Worm (Caenorhabditis elegans) whole organism, midembryonic: ENCODE results near the gene ints-7.
"Not testable (repeated sequence)": the region's sequence is repeated elsewhere in the genome, so short reads cannot be mapped to it uniquely, and the experiment has no call there.

Experiments used
- T22C8.4 ChIP-seq: fragments of 200-800 bp; sonication (Bioruptor generic); IDR thresholded peaks from 2 replicates; pipeline ENCODE4 v1.3.6; 2022; ENCODE audit warnings: missing genetic modification characterization, missing compliant biosample characterization
- cog-1 ChIP-seq: sonication (generic microtip); optimal IDR thresholded peaks from 2 replicates; lab custom pipeline; 2016; ENCODE audit warnings: missing genetic modification characterization, missing compliant biosample characterization
- flt-1 ChIP-seq: fragments of 200-800 bp; sonication (Bioruptor generic); IDR thresholded peaks from 2 replicates; pipeline ENCODE4 v1.3.6; 2022; ENCODE audit warnings: missing genetic modification characterization, missing compliant biosample characterization
- klf-2 ChIP-seq: fragments of 200-800 bp; sonication (Bioruptor generic); conservative IDR thresholded peaks from 2 replicates; pipeline ENCODE4 v1.3.6; 2022; ENCODE audit warnings: missing genetic modification reagents, missing genetic modification characterization, missing compliant biosample characterization
- med-1 ChIP-seq: sonication (generic microtip); optimal IDR thresholded peaks from 2 replicates; lab custom pipeline; 2017; ENCODE audit warnings: missing genetic modification characterization, mild to moderate bottlenecking, missing compliant biosample characterization, antibody characterized with exemption, missing genetic modification reagents; ENCODE audit not compliant: insufficient read depth
- ref-1 ChIP-seq: fragments of 200-800 bp; sonication (Bioruptor generic); conservative IDR thresholded peaks from 2 replicates; pipeline ENCODE4 v1.3.6; 2022; ENCODE audit warnings: missing genetic modification reagents, missing genetic modification characterization, missing compliant biosample characterization
- tab-1 ChIP-seq: fragments of 200-800 bp; sonication (Bioruptor generic); IDR thresholded peaks from 2 replicates; pipeline ENCODE4 v1.3.6; 2022; ENCODE audit warnings: missing genetic modification characterization, missing compliant biosample characterization
- ztf-23 ChIP-seq: fragments of 200-800 bp; sonication (Bioruptor generic); IDR thresholded peaks from 2 replicates; pipeline ENCODE4 v1.3.6; 2022; ENCODE audit warnings: missing genetic modification reagents, missing genetic modification characterization, missing compliant biosample characterization
- ztf-29 ChIP-seq: fragments of 200-800 bp; sonication (Bioruptor generic); IDR thresholded peaks from 2 replicates; pipeline ENCODE4 v1.3.6; 2022; ENCODE audit warnings: missing genetic modification reagents, missing genetic modification characterization, missing compliant biosample characterization

The ints-7 gene

ce11 chrII:11542958-11543357 lies 39.7 kb upstream of the ints-7 start:
- TF ChIP-seq tab-1 (GFP tag; lab: Robert Waterston, UW) (no peak), klf-2 (no peak), flt-1 (GFP tag; lab: Robert Waterston, UW) (no peak), ref-1 (GFP tag; lab: Robert Waterston, UW) (no peak), ztf-29 (GFP tag; lab: Robert Waterston, UW) (no peak), ztf-23 (GFP tag; lab: Robert Waterston, UW) (no peak), cog-1 (tag; lab: Kevin White, UChicago) (no peak), med-1 (no peak), T22C8.4 (GFP tag; lab: Robert Waterston, UW) (no peak)

- TF ChIP-seq ztf-23 (GFP tag; lab: Robert Waterston, UW), result no peak
- no peak for TF ChIP-seq cog-1 (tag; lab: Kevin White, UChicago)
- TF ChIP-seq T22C8.4 (GFP tag; lab: Robert Waterston, UW), result no peak
- TF ChIP-seq klf-2, result no peak
- no peak for TF ChIP-seq flt-1 (GFP tag; lab: Robert Waterston, UW)
- no peak for TF ChIP-seq tab-1 (GFP tag; lab: Robert Waterston, UW)
- no peak for TF ChIP-seq med-1
- no peak for TF ChIP-seq ref-1 (GFP tag; lab: Robert Waterston, UW)
- no peak for TF ChIP-seq ztf-29 (GFP tag; lab: Robert Waterston, UW)
These were observed 37.9 kb upstream of the ints-7 start, which contains the start of gene F54D5.9 for ce11 chrII:11544714-11545113. TSS of gene F54D5.9 (minus strand) at chrII:11544828.

ce11 chrII:11545299-11545951 lies 37.2 kb upstream of the ints-7 start, which contains the start of gene dnj-13:
TSS of gene dnj-13 (plus strand) at chrII:11545701.
- peak; percentile 49; the same call in 1 of the 2 replicates for TF ChIP-seq tab-1 (GFP tag; lab: Robert Waterston, UW)
- TF ChIP-seq cog-1 (tag; lab: Kevin White, UChicago), result peak; percentile 88
- no peak for TF ChIP-seq ref-1 (GFP tag; lab: Robert Waterston, UW)
- TF ChIP-seq T22C8.4 (GFP tag; lab: Robert Waterston, UW), result peak; percentile 49; the same call in 1 of the 2 replicates
- no peak for TF ChIP-seq klf-2
- no peak for TF ChIP-seq ztf-29 (GFP tag; lab: Robert Waterston, UW)
- TF ChIP-seq ztf-23 (GFP tag; lab: Robert Waterston, UW), result peak; percentile 76
- peak; percentile 87 for TF ChIP-seq flt-1 (GFP tag; lab: Robert Waterston, UW)

- TF ChIP-seq klf-2 (no peak), med-1 (no peak), ref-1 (GFP tag; lab: Robert Waterston, UW) (no peak), flt-1 (GFP tag; lab: Robert Waterston, UW) (no peak), ztf-23 (GFP tag; lab: Robert Waterston, UW) (no peak), T22C8.4 (GFP tag; lab: Robert Waterston, UW) (no peak), cog-1 (tag; lab: Kevin White, UChicago) (no peak), ztf-29 (GFP tag; lab: Robert Waterston, UW) (no peak), tab-1 (GFP tag; lab: Robert Waterston, UW) (no peak)
These were observed 36.7 kb upstream of the ints-7 start for ce11 chrII:11545952-11546325.

- TF ChIP-seq ztf-23 (GFP tag; lab: Robert Waterston, UW) (no peak), cog-1 (tag; lab: Kevin White, UChicago) (no peak), ref-1 (GFP tag; lab: Robert Waterston, UW) (no peak), flt-1 (GFP tag; lab: Robert Waterston, UW) (0 out of 2 replicates have a peak, but pooled peaks have one; percentile 13), T22C8.4 (GFP tag; lab: Robert Waterston, UW) (no peak), med-1 (no peak)
These were observed 35.4 kb upstream of the ints-7 start, which contains the start of gene F54D5.7 for ce11 chrII:11547254-11547687. TSS of gene F54D5.7 (plus strand) at chrII:11547517.

ce11 chrII:11551981-11552380 lies 30.7 kb upstream of the ints-7 start, which contains the start of gene dhgd-1:
TSS of gene dhgd-1 (minus strand) at chrII:11552081.
- not testable (repeated sequence) for TF ChIP-seq klf-2; ref-1 (GFP tag; lab: Robert Waterston, UW); flt-1 (GFP tag; lab: Robert Waterston, UW)

- TF ChIP-seq ztf-29 (GFP tag; lab: Robert Waterston, UW) (peak; percentile 25; the same call in 1 of the 2 replicates), ref-1 (GFP tag; lab: Robert Waterston, UW) (no peak)
These were observed 27.0 kb upstream of the ints-7 start, which contains the start of gene F54D5.24 for ce11 chrII:11555634-11556033. TSS of gene F54D5.24 (plus strand) at chrII:11555949.

ce11 chrII:11556338-11556737 lies 26.3 kb upstream of the ints-7 start, which contains the start of gene F54D5.17:
TSS of gene F54D5.17 (plus strand) at chrII:11556638.
- TF ChIP-seq cog-1 (tag; lab: Kevin White, UChicago) (no peak), ref-1 (GFP tag; lab: Robert Waterston, UW) (no peak), flt-1 (GFP tag; lab: Robert Waterston, UW) (no peak), ztf-29 (GFP tag; lab: Robert Waterston, UW) (no peak), ztf-23 (GFP tag; lab: Robert Waterston, UW) (no peak), T22C8.4 (GFP tag; lab: Robert Waterston, UW) (no peak), klf-2 (no peak), med-1 (no peak), tab-1 (GFP tag; lab: Robert Waterston, UW) (no peak)

ce11 chrII:11564127-11564526 lies 18.5 kb upstream of the ints-7 start, which contains the start of gene F54D5.15:
TSS of gene F54D5.15 (minus strand) at chrII:11564227.
- TF ChIP-seq med-1, result no peak
- no peak for TF ChIP-seq tab-1 (GFP tag; lab: Robert Waterston, UW)
- no peak for TF ChIP-seq flt-1 (GFP tag; lab: Robert Waterston, UW)
- no peak for TF ChIP-seq ref-1 (GFP tag; lab: Robert Waterston, UW)
- TF ChIP-seq cog-1 (tag; lab: Kevin White, UChicago), result no peak
- no peak for TF ChIP-seq ztf-29 (GFP tag; lab: Robert Waterston, UW)
- TF ChIP-seq T22C8.4 (GFP tag; lab: Robert Waterston, UW), result no peak
